Fruit fly (Drosophila melanogaster) whole organism, embryonic: ENCODE results near the gene CG43147.

Experiments
- Ada2b ChIP-seq: fragments of 200-800 bp; sonication (Bioruptor generic); IDR thresholded peaks from 2 replicates; pipeline ENCODE4 v1.3.6; 2022; ENCODE audit warnings: missing biosample characterization, missing genetic modification characterization
- Atf-2 ChIP-seq: fragments of 200-800 bp; sonication (Bioruptor generic); optimal IDR thresholded peaks from 2 replicates; lab custom pipeline; 2016; ENCODE audit warnings: missing biosample characterization, missing genetic modification characterization
- CG10267 ChIP-seq: fragments of 200-800 bp; sonication (Bioruptor generic); optimal IDR thresholded peaks from 2 replicates; lab custom pipeline; 2018; ENCODE audit warnings: missing biosample characterization, mild to moderate bottlenecking, missing genetic modification characterization, moderate library complexity
- CG11504 ChIP-seq: fragments of 200-800 bp; sonication (Bioruptor generic); optimal IDR thresholded peaks from 3 replicates; lab custom pipeline; 2019; ENCODE audit warnings: missing biosample characterization, mild to moderate bottlenecking, missing genetic modification characterization, moderate library complexity
- CG13424 ChIP-seq: fragments of 200-800 bp; sonication (Bioruptor generic); optimal IDR thresholded peaks from 2 replicates; lab custom pipeline; 2019; ENCODE audit warnings: missing biosample characterization, mild to moderate bottlenecking, missing genetic modification characterization, moderate library complexity
- CG13894 ChIP-seq: fragments of 200-800 bp; sonication (Bioruptor generic); optimal IDR thresholded peaks from 3 replicates; lab custom pipeline; 2018; ENCODE audit warnings: missing biosample characterization, mild to moderate bottlenecking, missing genetic modification characterization, moderate library complexity
- CG16815 ChIP-seq: fragments of 200-800 bp; sonication (Bioruptor generic); optimal IDR thresholded peaks from 3 replicates; lab custom pipeline; 2017; ENCODE audit warnings: missing biosample characterization, mild to moderate bottlenecking, missing genetic modification characterization
- CG17612 ChIP-seq: fragments of 200-800 bp; sonication (Bioruptor generic); IDR thresholded peaks from 2 replicates; pipeline ENCODE4 v1.3.6; 2022; ENCODE audit warnings: missing biosample characterization, missing genetic modification characterization
- CG2116 ChIP-seq: fragments of 200-800 bp; sonication (Bioruptor generic); optimal IDR thresholded peaks from 3 replicates; lab custom pipeline; 2018; ENCODE audit warnings: missing biosample characterization, mild to moderate bottlenecking, missing genetic modification characterization
- CG2120 ChIP-seq: fragments of 200-800 bp; sonication (Bioruptor generic); optimal IDR thresholded peaks from 3 replicates; lab custom pipeline; 2016; ENCODE audit warnings: missing biosample characterization, missing genetic modification characterization
- CG2199 ChIP-seq: fragments of 200-800 bp; sonication (Bioruptor generic); IDR thresholded peaks from 3 replicates; pipeline ENCODE4 v1.3.6; 2022; ENCODE audit warnings: missing biosample characterization, missing genetic modification characterization
- CG31365 ChIP-seq: fragments of 200-800 bp; sonication (Bioruptor generic); optimal IDR thresholded peaks from 2 replicates; lab custom pipeline; 2018; ENCODE audit warnings: missing biosample characterization, mild to moderate bottlenecking, missing genetic modification characterization
- CG31388 ChIP-seq: fragments of 200-800 bp; sonication (Bioruptor generic); optimal IDR thresholded peaks from 2 replicates; lab custom pipeline; 2016; ENCODE audit warnings: missing biosample characterization, missing genetic modification characterization
- CG3838 ChIP-seq: fragments of 200-800 bp; sonication (Bioruptor generic); optimal IDR thresholded peaks from 3 replicates; lab custom pipeline; 2016; ENCODE audit warnings: missing biosample characterization, missing genetic modification characterization
- CG43689 ChIP-seq: fragments of 200-800 bp; sonication (Bioruptor generic); IDR thresholded peaks from 2 replicates; pipeline ENCODE4 v1.3.6; 2022; ENCODE audit warnings: missing biosample characterization, missing genetic modification characterization
- CG5245 ChIP-seq: fragments of 200-800 bp; sonication (Bioruptor generic); optimal IDR thresholded peaks from 3 replicates; lab custom pipeline; 2016; ENCODE audit warnings: missing biosample characterization, missing genetic modification characterization
- CG6791 ChIP-seq: fragments of 200-800 bp; sonication (Bioruptor generic); IDR thresholded peaks from 3 replicates; pipeline ENCODE4 v1.3.6; 2022; ENCODE audit warnings: missing biosample characterization, missing genetic modification characterization; ENCODE audit not compliant: partially characterized antibody
- CG7556 ChIP-seq: fragments of 200-800 bp; sonication (Bioruptor generic); optimal IDR thresholded peaks from 2 replicates; lab custom pipeline; 2017; ENCODE audit warnings: missing biosample characterization, mild to moderate bottlenecking, missing genetic modification characterization
- CG7928 ChIP-seq: fragments of 200-800 bp; sonication (Bioruptor generic); optimal IDR thresholded peaks from 2 replicates; lab custom pipeline; 2017; ENCODE audit warnings: missing biosample characterization, mild to moderate bottlenecking, missing genetic modification characterization
- CG8924 ChIP-seq: fragments of 200-800 bp; optimal IDR thresholded peaks from 3 replicates; lab custom pipeline; 2019; ENCODE audit warnings: missing biosample characterization, mild to moderate bottlenecking, missing genetic modification characterization, moderate library complexity
- CG9876 ChIP-seq: fragments of 200-800 bp; sonication (Bioruptor generic); optimal IDR thresholded peaks from 2 replicates; lab custom pipeline; 2016; ENCODE audit warnings: missing biosample characterization, missing genetic modification characterization
- CTCF ChIP-seq: fragments of 200-800 bp; sonication (Bioruptor generic); optimal IDR thresholded peaks from 2 replicates; lab custom pipeline; 2017; ENCODE audit warnings: missing biosample characterization, mild to moderate bottlenecking, missing genetic modification characterization, moderate library complexity
- Camta ChIP-seq: fragments of 200-800 bp; sonication (Bioruptor generic); optimal IDR thresholded peaks from 2 replicates; lab custom pipeline; 2016; ENCODE audit warnings: missing biosample characterization, missing genetic modification characterization
- CoRest ChIP-seq: fragments of 200-800 bp; sonication (Bioruptor generic); optimal IDR thresholded peaks from 3 replicates; lab custom pipeline; 2018; ENCODE audit warnings: missing biosample characterization, mild to moderate bottlenecking, missing genetic modification characterization, moderate library complexity
- CrebB ChIP-seq: fragments of 200-800 bp; sonication (Bioruptor generic); optimal IDR thresholded peaks from 3 replicates; lab custom pipeline; 2018; ENCODE audit warnings: missing biosample characterization, mild to moderate bottlenecking, missing genetic modification characterization
- Dbx ChIP-seq: fragments of 200-800 bp; sonication (Bioruptor generic); IDR thresholded peaks from 3 replicates; pipeline ENCODE4 v1.3.6; 2022; ENCODE audit warnings: missing biosample characterization, missing genetic modification characterization
- Ets65A ChIP-seq: fragments of 200-800 bp; sonication (Bioruptor generic); peaks from one replicate; lab custom pipeline; 2016; ENCODE audit warnings: missing biosample characterization, missing genetic modification characterization
- Med ChIP-seq: fragments of 200-800 bp; sonication (Bioruptor generic); peaks from one replicate; lab custom pipeline; 2016; ENCODE audit warnings: missing biosample characterization, missing genetic modification characterization, mild to moderate bottlenecking, inconsistent platforms, moderate library complexity
- Mrtf ChIP-seq: fragments of 200-800 bp; sonication (Bioruptor generic); IDR thresholded peaks from 3 replicates; pipeline ENCODE4 v1.3.6; 2022; ENCODE audit warnings: missing biosample characterization, missing genetic modification characterization
- Neu2 ChIP-seq: fragments of 200-800 bp; sonication (Bioruptor generic); optimal IDR thresholded peaks from 3 replicates; lab custom pipeline; 2016; ENCODE audit warnings: missing biosample characterization, missing genetic modification characterization, borderline replicate concordance
- Poxn ChIP-seq: fragments of 200-800 bp; sonication (Bioruptor generic); IDR thresholded peaks from 2 replicates; pipeline ENCODE4 v1.3.6; 2022; ENCODE audit warnings: missing biosample characterization, missing genetic modification characterization
- Ravus ChIP-seq: fragments of 200-800 bp; sonication (Bioruptor generic); IDR thresholded peaks from 2 replicates; pipeline ENCODE4 v1.3.6; 2022; ENCODE audit warnings: missing biosample characterization, missing genetic modification characterization
- Sox102F ChIP-seq: fragments of 200-800 bp; sonication (Bioruptor generic); optimal IDR thresholded peaks from 2 replicates; lab custom pipeline; 2018; ENCODE audit warnings: missing biosample characterization, mild to moderate bottlenecking, missing genetic modification characterization, moderate library complexity
- Vsx1 ChIP-seq: fragments of 200-800 bp; sonication (Bioruptor generic); optimal IDR thresholded peaks from 2 replicates; lab custom pipeline; 2017; ENCODE audit warnings: missing biosample characterization, mild to moderate bottlenecking, missing genetic modification characterization, missing genetic modification reagents
- Xrp1 ChIP-seq: fragments of 200-800 bp; sonication (Bioruptor generic); IDR thresholded peaks from 2 replicates; pipeline ENCODE4 v1.3.6; 2022; ENCODE audit warnings: missing biosample characterization, missing genetic modification characterization
- ac ChIP-seq: fragments of 200-800 bp; sonication (Bioruptor generic); optimal IDR thresholded peaks from 3 replicates; lab custom pipeline; 2017; ENCODE audit warnings: missing biosample characterization, mild to moderate bottlenecking, missing genetic modification characterization
- al ChIP-seq: fragments of 200-800 bp; sonication (Bioruptor generic); IDR thresholded peaks from 2 replicates; pipeline ENCODE4 v1.3.6; 2022; ENCODE audit warnings: missing biosample characterization, missing genetic modification characterization
- amos ChIP-seq: fragments of 200-800 bp; sonication (Bioruptor generic); IDR thresholded peaks from 2 replicates; pipeline ENCODE4 v1.3.6; 2022; ENCODE audit warnings: missing biosample characterization, missing genetic modification characterization; ENCODE audit not compliant: partially characterized antibody
- ase ChIP-seq: fragments of 200-800 bp; sonication (Bioruptor generic); IDR thresholded peaks from 3 replicates; pipeline ENCODE4 v1.3.6; 2022; ENCODE audit warnings: missing biosample characterization, missing genetic modification characterization
- crol ChIP-seq: fragments of 200-800 bp; sonication (Bioruptor generic); IDR thresholded peaks from 2 replicates; pipeline ENCODE4 v1.3.6; 2022; ENCODE audit warnings: missing biosample characterization, missing genetic modification characterization
- dan ChIP-seq: fragments of 200-800 bp; sonication (Bioruptor generic); IDR thresholded peaks from 2 replicates; pipeline ENCODE4 v1.3.6; 2022; ENCODE audit warnings: missing biosample characterization, missing genetic modification characterization
- esg ChIP-seq: fragments of 200-800 bp; sonication (Bioruptor generic); conservative IDR thresholded peaks from 2 replicates; pipeline ENCODE4 v1.3.6; 2022; ENCODE audit warnings: missing biosample characterization, missing genetic modification characterization
- fu2 ChIP-seq: fragments of 200-800 bp; sonication (Bioruptor generic); optimal IDR thresholded peaks from 2 replicates; lab custom pipeline; 2016; ENCODE audit warnings: missing biosample characterization, missing genetic modification characterization
- gsb ChIP-seq: fragments of 200-800 bp; sonication (Bioruptor generic); IDR thresholded peaks from 2 replicates; pipeline ENCODE4 v1.3.6; 2022; ENCODE audit warnings: missing biosample characterization, missing genetic modification characterization
- gt ChIP-seq: fragments of 200-800 bp; sonication (Bioruptor generic); IDR thresholded peaks from 2 replicates; pipeline ENCODE4 v1.3.6; 2022; ENCODE audit warnings: missing biosample characterization, missing genetic modification characterization
- h ChIP-seq: fragments of >200 bp; optimal IDR thresholded peaks from 2 replicates; lab custom pipeline; 2017
- inv ChIP-seq: fragments of 200-800 bp; sonication (Bioruptor generic); IDR thresholded peaks from 2 replicates; pipeline ENCODE4 v1.3.6; 2022; ENCODE audit warnings: missing biosample characterization, missing genetic modification characterization; ENCODE audit not compliant: partially characterized antibody
- knrl ChIP-seq: fragments of 200-800 bp; sonication (Bioruptor generic); IDR thresholded peaks from 3 replicates; pipeline ENCODE4 v1.3.6; 2022; ENCODE audit warnings: missing biosample characterization, missing genetic modification characterization; ENCODE audit not compliant: partially characterized antibody
- mam ChIP-seq: fragments of 200-800 bp; sonication (Bioruptor generic); optimal IDR thresholded peaks from 3 replicates; lab custom pipeline; 2016; ENCODE audit warnings: missing biosample characterization, missing genetic modification characterization
- seq ChIP-seq: fragments of 200-800 bp; sonication (Bioruptor generic); IDR thresholded peaks from 2 replicates; pipeline ENCODE4 v1.3.6; 2022; ENCODE audit warnings: missing biosample characterization, missing genetic modification characterization
- stwl ChIP-seq: fragments of 200-800 bp; sonication (Bioruptor generic); optimal IDR thresholded peaks from 3 replicates; lab custom pipeline; 2018; ENCODE audit warnings: missing biosample characterization, mild to moderate bottlenecking, missing genetic modification characterization, moderate library complexity
- tap ChIP-seq: fragments of 200-800 bp; optimal IDR thresholded peaks from 3 replicates; lab custom pipeline; 2019; ENCODE audit warnings: missing biosample characterization, mild to moderate bottlenecking, missing genetic modification characterization, moderate library complexity
- zen2 ChIP-seq: fragments of 200-800 bp; sonication (Bioruptor generic); IDR thresholded peaks from 3 replicates; pipeline ENCODE4 v1.3.6; 2022; ENCODE audit warnings: missing biosample characterization, missing genetic modification characterization; ENCODE audit not compliant: partially characterized antibody

The CG43147 gene

dm6 chr3L:13301787-13302186, 1.8 kb upstream of the CG43147 start:
- TF ChIP-seq CoRest (tag; lab: Kevin White, UChicago) = no peak
- TF ChIP-seq gt (GFP tag; lab: Robert Waterston, UW) = no peak
- TF ChIP-seq CTCF = peak; percentile 69
- TF ChIP-seq Med = peak; percentile 6
- peak; percentile 11; the same call in 1 of the 3 replicates for TF ChIP-seq zen2 (GFP tag; lab: Robert Waterston, UW)
- TF ChIP-seq CG17612 (GFP tag; lab: Robert Waterston, UW) = peak; percentile 16; the same call in 1 of the 2 replicates
- TF ChIP-seq CrebB (tag; lab: Kevin White, UChicago) = no peak
- TF ChIP-seq CG31388 (GFP tag; lab: Kevin White, UChicago) = no peak
- TF ChIP-seq dan (GFP tag; lab: Robert Waterston, UW) = no peak
- TF ChIP-seq CG9876 (GFP tag; lab: Kevin White, UChicago) = no peak
- no peak for TF ChIP-seq al (GFP tag; lab: Robert Waterston, UW)
- TF ChIP-seq seq (GFP tag; lab: Robert Waterston, UW) = no peak
- TF ChIP-seq Vsx1 (GFP tag; lab: Kevin White, UChicago) = no peak
- no peak for TF ChIP-seq Ets65A (GFP tag; lab: Kevin White, UChicago)
- no peak for TF ChIP-seq Camta
- TF ChIP-seq CG8924 (tag; lab: Kevin White, UChicago) = no peak
- peak; percentile 59 for TF ChIP-seq amos (GFP tag; lab: Robert Waterston, UW)
- TF ChIP-seq CG10267 (tag; lab: Kevin White, UChicago) = no peak
- no peak for TF ChIP-seq ase
- TF ChIP-seq Dbx (GFP tag; lab: Robert Waterston, UW) = no peak
- TF ChIP-seq h (lab: Kevin White, UChicago) = no peak
- no peak for TF ChIP-seq CG5245
- TF ChIP-seq knrl = peak; percentile 39; the same call in 2 of the 3 replicates
- TF ChIP-seq gsb (GFP tag; lab: Robert Waterston, UW) = no peak
- TF ChIP-seq CG43689 = no peak
- no peak for TF ChIP-seq Atf-2 (GFP tag; lab: Kevin White, UChicago)
- TF ChIP-seq CG31365 (tag; lab: Kevin White, UChicago) = no peak
- TF ChIP-seq stwl (tag; lab: Kevin White, UChicago) = peak; percentile 67
- no peak for TF ChIP-seq crol (GFP tag; lab: Robert Waterston, UW)
- no peak for TF ChIP-seq CG2116
- TF ChIP-seq CG2199 = 0 out of 3 replicates have a peak, but pooled peaks have one; percentile 50
- no peak for TF ChIP-seq Xrp1 (GFP tag; lab: Robert Waterston, UW)
- TF ChIP-seq Poxn (GFP tag; lab: Robert Waterston, UW) = no peak
- TF ChIP-seq CG6791 (GFP tag; lab: Robert Waterston, UW) = peak; percentile 57; the same call in 2 of the 3 replicates
- no peak for TF ChIP-seq CG13894
- no peak for TF ChIP-seq Mrtf (GFP tag; lab: Robert Waterston, UW)
- no peak for TF ChIP-seq CG7928 (GFP tag; lab: Kevin White, UChicago)
- TF ChIP-seq CG16815 (GFP tag; lab: Kevin White, UChicago) = no peak
- no peak for TF ChIP-seq ac (GFP tag; lab: Kevin White, UChicago)
- peak; percentile 16 for TF ChIP-seq CG11504
- no peak for TF ChIP-seq CG3838

- TF ChIP-seq CG7556 (GFP tag; lab: Kevin White, UChicago) = no peak
- no peak for TF ChIP-seq Ada2b (GFP tag; lab: Robert Waterston, UW)
- no peak for TF ChIP-seq CG2120 (GFP tag; lab: Kevin White, UChicago)
- no peak for TF ChIP-seq Sox102F (GFP tag; lab: Kevin White, UChicago)
- TF ChIP-seq fu2 (GFP tag; lab: Kevin White, UChicago) = no peak
- TF ChIP-seq tap (tag; lab: Kevin White, UChicago) = no peak
- no peak for TF ChIP-seq Ravus
- no peak for TF ChIP-seq mam (GFP tag; lab: Kevin White, UChicago)
- no peak for TF ChIP-seq Neu2 (GFP tag; lab: Kevin White, UChicago)
- no peak for TF ChIP-seq inv (GFP tag; lab: Robert Waterston, UW)
- no peak for TF ChIP-seq esg (GFP tag; lab: Robert Waterston, UW)
- TF ChIP-seq CG13424 (tag; lab: Kevin White, UChicago) = no peak
- TF ChIP-seq, all 482 proteins: peak for 0
Observed at dm6 chr3L:13301335-13301734, 1.4 kb upstream of the CG43147 start, which contains the start of gene SP. Gene SP (plus strand): TSS chr3L:13301635.
